Worm (Caenorhabditis elegans) whole organism, L3 larva: Measurements from ENCODE around the gene K08F9.4.

Source experiments
- R02D3.7 ChIP-seq: fragments of 150-350 bp; optimal IDR thresholded peaks from 2 replicates; lab custom pipeline; 2014; ENCODE audit warnings: missing biosample characterization, missing genetic modification characterization
- aly-2 ChIP-seq: fragments of 150-350 bp; optimal IDR thresholded peaks from 2 replicates; lab custom pipeline; 2014; ENCODE audit warnings: missing biosample characterization, missing genetic modification characterization
- ama-1 ChIP-seq: fragments of 150-350 bp; optimal IDR thresholded peaks from 2 replicates; lab custom pipeline; 2018
- ceh-16 ChIP-seq: sonication (generic microtip); optimal IDR thresholded peaks from 2 replicates; lab custom pipeline; 2017; ENCODE audit warnings: missing biosample characterization, missing genetic modification characterization
- ceh-28 ChIP-seq: fragments of 150-350 bp; optimal IDR thresholded peaks from 2 replicates; lab custom pipeline; 2014; ENCODE audit warnings: missing biosample characterization, missing genetic modification reagents, missing genetic modification characterization
- ceh-9 ChIP-seq: sonication (generic microtip); optimal IDR thresholded peaks from 2 replicates; lab custom pipeline; 2018; ENCODE audit warnings: missing biosample characterization, missing genetic modification characterization
- daf-12 ChIP-seq: fragments of 150-350 bp; optimal IDR thresholded peaks from 2 replicates; lab custom pipeline; 2014; ENCODE audit warnings: missing biosample characterization, missing genetic modification reagents, missing genetic modification characterization
- egl-27 ChIP-seq: sonication (generic microtip); optimal IDR thresholded peaks from 4 replicates; lab custom pipeline; 2017; ENCODE audit warnings: missing biosample characterization, missing genetic modification reagents, missing genetic modification characterization
- egl-5 ChIP-seq: fragments of 150-350 bp; optimal IDR thresholded peaks from 2 replicates; lab custom pipeline; 2017; ENCODE audit warnings: missing biosample characterization, missing genetic modification reagents, missing genetic modification characterization, inconsistent platforms
- elt-3 ChIP-seq, 3 experiments: fragments of 150-350 bp in 1 of 3; sonication (generic microtip) in 2 of 3; optimal IDR thresholded peaks; 2 replicates in 2 of 3; 4 replicates in 1 of 3; lab custom pipeline; 2014 to 2017; ENCODE audit warnings: missing biosample characterization in 3 of 3, missing genetic modification characterization in 3 of 3
- fkh-10 ChIP-seq: sonication (generic microtip); optimal IDR thresholded peaks from 2 replicates; lab custom pipeline; 2017; ENCODE audit warnings: missing biosample characterization, missing genetic modification reagents, missing genetic modification characterization
- fos-1 ChIP-seq: fragments of 150-350 bp; optimal IDR thresholded peaks from 2 replicates; lab custom pipeline; 2014; ENCODE audit warnings: missing biosample characterization, missing genetic modification characterization
- jun-1 ChIP-seq: fragments of 150-350 bp; optimal IDR thresholded peaks from 2 replicates; lab custom pipeline; 2014; ENCODE audit warnings: missing biosample characterization, missing genetic modification reagents, missing genetic modification characterization
- lin-15B ChIP-seq: fragments of 150-350 bp; optimal IDR thresholded peaks from 2 replicates; lab custom pipeline; 2014; ENCODE audit warnings: missing biosample characterization, missing genetic modification characterization
- lin-39 ChIP-seq: fragments of 150-350 bp; optimal IDR thresholded peaks from 2 replicates; lab custom pipeline; 2018; ENCODE audit warnings: missing biosample characterization, missing genetic modification reagents, missing genetic modification characterization
- lsy-12 ChIP-seq: sonication (generic microtip); optimal IDR thresholded peaks from 2 replicates; lab custom pipeline; 2016; ENCODE audit warnings: mild to moderate bottlenecking, missing genetic modification characterization, missing compliant biosample characterization
- mml-1 ChIP-seq: fragments of 150-350 bp; sonication (generic microtip); optimal IDR thresholded peaks from 3 replicates; lab custom pipeline; 2014; ENCODE audit warnings: missing biosample characterization, missing genetic modification characterization
- nfya-1 ChIP-seq: sonication (generic microtip); optimal IDR thresholded peaks from 2 replicates; lab custom pipeline; 2017; ENCODE audit warnings: missing genetic modification characterization, mild to moderate bottlenecking, missing compliant biosample characterization, antibody characterized with exemption, moderate library complexity; ENCODE audit not compliant: insufficient read depth
- nhr-12 ChIP-seq: fragments of 150-350 bp; optimal IDR thresholded peaks from 2 replicates; lab custom pipeline; 2014; ENCODE audit warnings: missing biosample characterization, missing genetic modification characterization
- nhr-23 ChIP-seq: fragments of 150-350 bp; optimal IDR thresholded peaks from 2 replicates; lab custom pipeline; 2014; ENCODE audit warnings: missing biosample characterization, missing genetic modification reagents, missing genetic modification characterization
- nhr-237 ChIP-seq: fragments of 150-350 bp; optimal IDR thresholded peaks from 2 replicates; lab custom pipeline; 2014; ENCODE audit warnings: missing biosample characterization, missing genetic modification characterization
- nhr-25 ChIP-seq: sonication (generic microtip); optimal IDR thresholded peaks from 2 replicates; lab custom pipeline; 2017; ENCODE audit warnings: missing biosample characterization, missing genetic modification characterization
- nhr-28 ChIP-seq: fragments of 150-350 bp; optimal IDR thresholded peaks from 2 replicates; lab custom pipeline; 2014; ENCODE audit warnings: missing biosample characterization, missing genetic modification characterization
- nhr-43 ChIP-seq: sonication (generic microtip); optimal IDR thresholded peaks from 2 replicates; lab custom pipeline; 2016; ENCODE audit warnings: mild to moderate bottlenecking, missing genetic modification characterization, missing compliant biosample characterization; ENCODE audit not compliant: poor library complexity, severe bottlenecking
- nhr-67 ChIP-seq: fragments of 150-350 bp; optimal IDR thresholded peaks from 2 replicates; lab custom pipeline; 2014; ENCODE audit warnings: missing biosample characterization, missing genetic modification characterization
- nhr-76 ChIP-seq: fragments of 150-350 bp; sonication (generic microtip); optimal IDR thresholded peaks from 5 replicates; lab custom pipeline; 2014; ENCODE audit warnings: missing biosample characterization, missing genetic modification characterization
- nhr-77 ChIP-seq: fragments of 150-350 bp; optimal IDR thresholded peaks from 2 replicates; lab custom pipeline; 2014; ENCODE audit warnings: missing biosample characterization, missing genetic modification characterization
- pqm-1 ChIP-seq: fragments of 150-350 bp; optimal IDR thresholded peaks from 2 replicates; lab custom pipeline; 2017; ENCODE audit warnings: missing biosample characterization, missing genetic modification characterization, inconsistent platforms
- skn-1 ChIP-seq: fragments of 150-350 bp; optimal IDR thresholded peaks from 2 replicates; lab custom pipeline; 2014; ENCODE audit warnings: missing biosample characterization, missing genetic modification characterization
- snpc-4 ChIP-seq: fragments of 150-350 bp; optimal IDR thresholded peaks from 2 replicates; lab custom pipeline; 2014; ENCODE audit warnings: missing biosample characterization, missing genetic modification characterization
- unc-39 ChIP-seq: sonication (generic microtip); optimal IDR thresholded peaks from 4 replicates; lab custom pipeline; 2017; ENCODE audit warnings: missing biosample characterization, missing genetic modification characterization
- unc-62 ChIP-seq: fragments of 150-350 bp; sonication (generic microtip); optimal IDR thresholded peaks from 4 replicates; lab custom pipeline; 2014; ENCODE audit warnings: missing biosample characterization, missing genetic modification reagents, missing genetic modification characterization
- zag-1 ChIP-seq: fragments of 150-350 bp; optimal IDR thresholded peaks from 2 replicates; lab custom pipeline; 2014; ENCODE audit warnings: missing biosample characterization, missing genetic modification characterization
- ztf-11 ChIP-seq: fragments of 150-350 bp; optimal IDR thresholded peaks from 2 replicates; lab custom pipeline; 2014; ENCODE audit warnings: missing biosample characterization, missing genetic modification characterization
- ztf-4 ChIP-seq: fragments of 150-350 bp; optimal IDR thresholded peaks from 2 replicates; lab custom pipeline; 2014; ENCODE audit warnings: missing biosample characterization, missing genetic modification characterization

The K08F9.4 gene

ce11 chrV:15150661-15151060, 6.8 kb downstream of the K08F9.4 start, which contains the start of gene T09F5.2:
Gene T09F5.2 (plus strand): TSS chrV:15150961.
- TF ChIP-seq pqm-1 (tag; lab: Kevin White, UChicago) (no peak), nhr-25 (tag; lab: Kevin White, UChicago) (no peak), egl-5 (tag; lab: Kevin White, UChicago) (no peak), nhr-76 (tag; lab: Kevin White, UChicago) (no peak), ceh-9 (no peak), nhr-23 (tag; lab: Kevin White, UChicago) (no peak), nhr-67 (tag; lab: Kevin White, UChicago) (no peak), skn-1 (tag; lab: Kevin White, UChicago) (no peak), jun-1 (no peak), ceh-28 (no peak), ztf-11 (tag; lab: Kevin White, UChicago) (no peak), nhr-12 (tag; lab: Kevin White, UChicago) (no peak), daf-12 (tag; lab: Kevin White, UChicago) (no peak), nhr-77 (tag; lab: Kevin White, UChicago) (no peak), lsy-12 (no peak), ztf-4 (tag; lab: Kevin White, UChicago) (no peak), nhr-28 (no peak), egl-27 (tag; lab: Kevin White, UChicago) (no peak)

ce11 chrV:15152010-15152409, 8.2 kb downstream of the K08F9.4 start:
- no peak for TF ChIP-seq lin-39 (tag; lab: Kevin White, UChicago)
- TF ChIP-seq nhr-237 (tag; lab: Kevin White, UChicago), result no peak
- TF ChIP-seq nhr-76 (tag; lab: Kevin White, UChicago), result no peak
- no peak for TF ChIP-seq pqm-1 (tag; lab: Kevin White, UChicago)
- no peak for TF ChIP-seq fkh-10 (GFP tag; lab: Kevin White, UChicago)
- TF ChIP-seq fos-1, result no peak
- TF ChIP-seq lsy-12, result no peak
- no peak for TF ChIP-seq nfya-1 (tag; lab: Kevin White, UChicago)
- no peak for TF ChIP-seq aly-2 (tag; lab: Kevin White, UChicago)

ce11 chrV:15153277-15153676, 9.5 kb downstream of the K08F9.4 start, which contains the start of gene srh-55:
Gene srh-55 (plus strand): TSS chrV:15153577.
- TF ChIP-seq ceh-16 (no peak), nhr-43 (tag; lab: Kevin White, UChicago) (no peak), ama-1 (lab: Kevin White, UChicago) (no peak), fkh-10 (GFP tag; lab: Kevin White, UChicago) (no peak), nhr-67 (tag; lab: Kevin White, UChicago) (no peak)
- TF ChIP-seq, all 47 proteins: peak for 0

ce11 chrV:15156504-15156903, 12.7 kb downstream of the K08F9.4 start:
- TF ChIP-seq nhr-28, result no peak
- no peak for TF ChIP-seq nhr-237 (tag; lab: Kevin White, UChicago)
- TF ChIP-seq ztf-11 (tag; lab: Kevin White, UChicago), result no peak
- TF ChIP-seq nhr-77 (tag; lab: Kevin White, UChicago), result no peak
- TF ChIP-seq nhr-67 (tag; lab: Kevin White, UChicago), result no peak
- TF ChIP-seq zag-1 (tag; lab: Kevin White, UChicago), result no peak
- no peak for TF ChIP-seq jun-1
- TF ChIP-seq mml-1 (tag; lab: Kevin White, UChicago), result no peak
- TF ChIP-seq lin-15B (tag; lab: Kevin White, UChicago), result no peak
- TF ChIP-seq elt-3 (tag; optimal IDR thresholded peaks at IDR 0.05; lab: Kevin White, UChicago), result no peak
- no peak for TF ChIP-seq ceh-16
- no peak for TF ChIP-seq R02D3.7 (tag; lab: Kevin White, UChicago)
- no peak for TF ChIP-seq aly-2 (tag; lab: Kevin White, UChicago)
- TF ChIP-seq fos-1, result no peak
- TF ChIP-seq unc-39 (tag; lab: Kevin White, UChicago), result no peak
- no peak for TF ChIP-seq unc-62 (GFP tag; lab: Kevin White, UChicago)
- no peak for TF ChIP-seq snpc-4 (tag; lab: Kevin White, UChicago)
- no peak for TF ChIP-seq nfya-1 (tag; lab: Kevin White, UChicago)

ce11 chrV:15158691-15159090, 14.9 kb downstream of the K08F9.4 start, which contains the start of gene str-45:
Gene str-45 (plus strand): TSS chrV:15158991.
- TF ChIP-seq unc-62 (GFP tag; lab: Kevin White, UChicago) (no peak), unc-39 (tag; lab: Kevin White, UChicago) (no peak), ztf-4 (tag; lab: Kevin White, UChicago) (no peak), lin-15B (tag; lab: Kevin White, UChicago) (no peak), nhr-76 (tag; lab: Kevin White, UChicago) (no peak)
